Worm (Caenorhabditis elegans) whole organism, L1 larva: ENCODE results near the gene C36B7.2.

Experiments
- aha-1 ChIP-seq: fragments of 150-350 bp; optimal IDR thresholded peaks from 2 replicates; lab custom pipeline; 2014; ENCODE audit warnings: missing biosample characterization, missing genetic modification characterization
- ama-1 ChIP-seq: fragments of 150-350 bp; optimal IDR thresholded peaks from 2 replicates; lab custom pipeline; 2014
- blmp-1 ChIP-seq: fragments of 150-350 bp; optimal IDR thresholded peaks from 2 replicates; lab custom pipeline; 2014; ENCODE audit warnings: missing biosample characterization, missing genetic modification characterization
- dpl-1 ChIP-seq, 3 experiments: fragments of 150-350 bp in 2 of 3; sonication (generic microtip) in 1 of 3; optimal IDR thresholded peaks; 2 replicates each; lab custom pipeline; 2014 to 2017; ENCODE audit warnings: missing biosample characterization in 3 of 3, missing genetic modification characterization in 3 of 3, missing genetic modification reagents in 3 of 3
- efl-1 ChIP-seq, 4 experiments: fragments of 150-350 bp; optimal IDR thresholded peaks in 3 of 4; peaks in 1 of 4; 1 replicate in 1 of 4; 2 replicates in 3 of 4; lab custom pipeline; 2014; ENCODE audit warnings: missing biosample characterization in 2 of 4, missing genetic modification characterization in 2 of 4, missing genetic modification reagents in 2 of 4
- elt-2 ChIP-seq: sonication (generic microtip); optimal IDR thresholded peaks from 2 replicates; lab custom pipeline; 2016; ENCODE audit warnings: missing genetic modification characterization, mild to moderate bottlenecking, inconsistent platforms, missing compliant biosample characterization, missing genetic modification reagents
- elt-3 ChIP-seq, 6 experiments: fragments of 150-350 bp in 1 of 6; sonication (generic microtip); optimal IDR thresholded peaks; 2 replicates each; lab custom pipeline; 2017 to 2018; ENCODE audit warnings: missing biosample characterization in 6 of 6, missing genetic modification characterization in 6 of 6, inconsistent platforms in 1 of 6
- fkh-4 ChIP-seq: sonication (generic microtip); optimal IDR thresholded peaks from 2 replicates; lab custom pipeline; 2016; ENCODE audit warnings: missing compliant biosample characterization, missing genetic modification characterization, borderline replicate concordance
- fos-1 ChIP-seq: fragments of 150-350 bp; optimal IDR thresholded peaks from 2 replicates; lab custom pipeline; 2014; ENCODE audit warnings: missing biosample characterization, missing genetic modification characterization
- grh-1 ChIP-seq: fragments of 200-800 bp; sonication (Bioruptor generic); IDR thresholded peaks from 2 replicates; pipeline ENCODE4 v1.3.6; 2022; ENCODE audit warnings: missing genetic modification reagents, missing genetic modification characterization, missing compliant biosample characterization
- jun-1 ChIP-seq: fragments of 150-350 bp; optimal IDR thresholded peaks from 2 replicates; lab custom pipeline; 2014; ENCODE audit warnings: missing biosample characterization, missing genetic modification reagents, missing genetic modification characterization
- lin-14 ChIP-seq: fragments of 200-800 bp; sonication (Bioruptor generic); optimal IDR thresholded peaks from 2 replicates; lab custom pipeline; 2018; ENCODE audit warnings: mild to moderate bottlenecking, missing genetic modification characterization, moderate library complexity, missing compliant biosample characterization
- lin-35 ChIP-seq, 2 experiments: fragments of 150-350 bp; optimal IDR thresholded peaks; 2 replicates each; lab custom pipeline; 2014; ENCODE audit warnings: missing biosample characterization in 2 of 2, missing genetic modification characterization in 2 of 2, missing genetic modification reagents in 2 of 2
- lsy-2 ChIP-seq, 2 experiments: fragments of 150-350 bp; optimal IDR thresholded peaks; 2 replicates each; lab custom pipeline; 2014; ENCODE audit warnings: missing biosample characterization in 2 of 2, missing genetic modification characterization in 2 of 2
- mab-9 ChIP-seq: fragments of 200-800 bp; sonication (Bioruptor generic); IDR thresholded peaks from 2 replicates; pipeline ENCODE4 v1.3.6; 2022; ENCODE audit warnings: missing genetic modification reagents, missing genetic modification characterization, missing compliant biosample characterization
- nhr-12 ChIP-seq: sonication (generic microtip); optimal IDR thresholded peaks from 2 replicates; lab custom pipeline; 2017; ENCODE audit warnings: missing biosample characterization, missing genetic modification characterization
- nhr-19 ChIP-seq: fragments of 200-800 bp; sonication (Bioruptor generic); conservative IDR thresholded peaks from 2 replicates; pipeline ENCODE4 v1.3.6; 2022; ENCODE audit warnings: missing genetic modification characterization, missing compliant biosample characterization
- nhr-20 ChIP-seq: sonication (generic microtip); optimal IDR thresholded peaks from 2 replicates; lab custom pipeline; 2016; ENCODE audit warnings: mild to moderate bottlenecking, missing genetic modification characterization, missing compliant biosample characterization
- nhr-28 ChIP-seq: fragments of 150-350 bp; optimal IDR thresholded peaks from 2 replicates; lab custom pipeline; 2014; ENCODE audit warnings: missing biosample characterization, missing genetic modification characterization
- nhr-71 ChIP-seq: sonication (generic microtip); optimal IDR thresholded peaks from 2 replicates; lab custom pipeline; 2016; ENCODE audit warnings: mild to moderate bottlenecking, missing genetic modification characterization, moderate library complexity, missing compliant biosample characterization
- nhr-77 ChIP-seq: fragments of 150-350 bp; optimal IDR thresholded peaks from 2 replicates; lab custom pipeline; 2014; ENCODE audit warnings: missing biosample characterization, missing genetic modification characterization
- nhr-85 ChIP-seq: sonication (generic microtip); peaks from one replicate; lab custom pipeline; 2016; ENCODE audit warnings: missing genetic modification characterization, inconsistent platforms, missing compliant biosample characterization
- pag-3 ChIP-seq: sonication (generic microtip); optimal IDR thresholded peaks from 2 replicates; lab custom pipeline; 2017; ENCODE audit warnings: missing genetic modification characterization, mild to moderate bottlenecking, missing compliant biosample characterization, antibody characterized with exemption, borderline replicate concordance; ENCODE audit not compliant: insufficient read depth
- pqm-1 ChIP-seq: sonication (generic microtip); optimal IDR thresholded peaks from 3 replicates; lab custom pipeline; 2017; ENCODE audit warnings: missing biosample characterization, missing genetic modification characterization
- rnt-1 ChIP-seq: sonication (generic microtip); optimal IDR thresholded peaks from 2 replicates; lab custom pipeline; 2016; ENCODE audit warnings: mild to moderate bottlenecking, missing genetic modification characterization, moderate library complexity, missing compliant biosample characterization
- skn-1 ChIP-seq: fragments of 150-350 bp; optimal IDR thresholded peaks from 2 replicates; lab custom pipeline; 2014; ENCODE audit warnings: missing biosample characterization, missing genetic modification characterization
- snu-23 ChIP-seq: sonication (generic microtip); optimal IDR thresholded peaks from 2 replicates; lab custom pipeline; 2016; ENCODE audit warnings: missing genetic modification characterization, missing compliant biosample characterization
- sptf-1 ChIP-seq: fragments of 150-350 bp; optimal IDR thresholded peaks from 2 replicates; lab custom pipeline; 2014; ENCODE audit warnings: missing biosample characterization, missing genetic modification characterization
- sup-37 ChIP-seq: fragments of 200-800 bp; sonication (Bioruptor generic); optimal IDR thresholded peaks from 2 replicates; lab custom pipeline; 2018; ENCODE audit warnings: mild to moderate bottlenecking, missing genetic modification characterization, missing compliant biosample characterization
- swsn-7 ChIP-seq: sonication (generic microtip); optimal IDR thresholded peaks from 2 replicates; lab custom pipeline; 2016; ENCODE audit warnings: missing genetic modification characterization, missing compliant biosample characterization
- unc-62 ChIP-seq: fragments of 150-350 bp; optimal IDR thresholded peaks from 2 replicates; lab custom pipeline; 2014; ENCODE audit warnings: missing biosample characterization, missing genetic modification reagents, missing genetic modification characterization
- unc-86 ChIP-seq: sonication (generic microtip); optimal IDR thresholded peaks from 2 replicates; lab custom pipeline; 2016; ENCODE audit warnings: missing genetic modification characterization, missing compliant biosample characterization
- zag-1 ChIP-seq: fragments of 150-350 bp; optimal IDR thresholded peaks from 2 replicates; lab custom pipeline; 2014; ENCODE audit warnings: missing biosample characterization, missing genetic modification characterization
- ztf-11 ChIP-seq, 2 experiments: sonication (generic microtip); optimal IDR thresholded peaks; 2 replicates each; lab custom pipeline; 2016 to 2017; ENCODE audit warnings: missing genetic modification characterization in 2 of 2, missing biosample characterization in 1 of 2, missing compliant biosample characterization in 1 of 2
- ztf-4 ChIP-seq: fragments of 150-350 bp; optimal IDR thresholded peaks from 2 replicates; lab custom pipeline; 2014; ENCODE audit warnings: missing biosample characterization, missing genetic modification characterization

C36B7.2 gene

ce11 chrX:7139614-7140013, 33.4 kb downstream of the C36B7.2 start, which contains the start of gene clec-86 (continued):
- TF ChIP-seq jun-1 (tag; lab: Kevin White, UChicago) (no peak), nhr-20 (no peak), rnt-1 (no peak), pag-3 (tag; lab: Kevin White, UChicago) (no peak), nhr-19 (no peak), blmp-1 (tag; lab: Kevin White, UChicago) (no peak), nhr-85 (tag; lab: Kevin White, UChicago) (no peak), nhr-12 (tag; lab: Kevin White, UChicago) (no peak)

- TF ChIP-seq mab-9 (GFP tag; lab: Robert Waterston, UW) (no peak), elt-2 (tag; lab: Kevin White, UChicago) (peak; percentile 8)
- TF ChIP-seq, all 84 proteins: peak for 1
Measured at ce11 chrX:7140682-7141254, 34.6 kb downstream of the C36B7.2 start.

ce11 chrX:7143515-7143914, 37.3 kb downstream of the C36B7.2 start, which contains the start of gene alh-10:
Gene alh-10, minus strand, starts transcription at chrX:7143641.
- TF ChIP-seq fos-1 (tag; lab: Kevin White, UChicago) (no peak), nhr-77 (no peak), nhr-71 (tag; lab: Kevin White, UChicago) (no peak), zag-1 (tag; lab: Kevin White, UChicago) (no peak), efl-1 (optimal IDR thresholded peaks at IDR 0.05; lab: Kevin White, UChicago) (no peak), efl-1 (GFP tag; optimal IDR thresholded peaks at IDR 0.05 in 1 of 2; lab: Kevin White, UChicago) (peak in 1 of 2 experiments; percentile 54), skn-1 (tag; lab: Kevin White, UChicago) (peak; percentile 62), lin-35 (GFP tag; optimal IDR thresholded peaks at IDR 0.05; lab: Kevin White, UChicago) (peak in 1 of 2 experiments; percentile 26), swsn-7 (no peak), grh-1 (no peak), lin-14 (peak; percentile 71), snu-23 (GFP tag; lab: Kevin White, UChicago) (peak; percentile 39), aha-1 (no peak), nhr-85 (tag; lab: Kevin White, UChicago) (peak; percentile 76), blmp-1 (tag; lab: Kevin White, UChicago) (no peak), elt-3 (tag; optimal IDR thresholded peaks at IDR 0.05; lab: Kevin White, UChicago) (peak in 3 of 6 experiments; percentile 14 to 57 (median 45)), pqm-1 (tag; lab: Kevin White, UChicago) (no peak), sup-37 (GFP tag; lab: Kevin White, UChicago) (no peak), fkh-4 (tag; lab: Kevin White, UChicago) (no peak), nhr-12 (tag; lab: Kevin White, UChicago) (no peak), ztf-4 (no peak), dpl-1 (GFP tag; optimal IDR thresholded peaks at IDR 0.05; lab: Kevin White, UChicago) (no peak), lsy-2 (tag; optimal IDR thresholded peaks at IDR 0.05; lab: Kevin White, UChicago) (no peak), ztf-11 (tag; optimal IDR thresholded peaks at IDR 0.05; lab: Kevin White, UChicago) (no peak), unc-62 (GFP tag; lab: Kevin White, UChicago) (no peak), nhr-20 (peak; percentile 47), sptf-1 (tag; lab: Kevin White, UChicago) (no peak), nhr-28 (no peak), unc-86 (tag; lab: Kevin White, UChicago) (no peak)

- TF ChIP-seq efl-1 (optimal IDR thresholded peaks at IDR 0.05; lab: Kevin White, UChicago), result no peak
- peak in 1 of 2 experiments; percentile 70 for TF ChIP-seq efl-1 (GFP tag; optimal IDR thresholded peaks at IDR 0.05 in 1 of 2; lab: Kevin White, UChicago)
- TF ChIP-seq ama-1, result no peak
Measured at ce11 chrX:7149670-7150069, 43.5 kb downstream of the C36B7.2 start.
